Worm (Caenorhabditis elegans) whole organism, L4 larva: ENCODE measurements around the gene ttr-59.

ENCODE experiments used
- F10B5.3 ChIP-seq: sonication (generic microtip); optimal IDR thresholded peaks from 2 replicates; lab custom pipeline; 2016; ENCODE audit warnings: mild to moderate bottlenecking, missing genetic modification characterization, missing compliant biosample characterization
- F37D6.2 ChIP-seq: sonication (generic microtip); optimal IDR thresholded peaks from 2 replicates; lab custom pipeline; 2016; ENCODE audit warnings: mild to moderate bottlenecking, missing genetic modification characterization, missing compliant biosample characterization
- F49E8.2 ChIP-seq: sonication (generic microtip); optimal IDR thresholded peaks from 2 replicates; lab custom pipeline; 2016; ENCODE audit warnings: missing compliant biosample characterization, mild to moderate bottlenecking, missing genetic modification characterization, borderline replicate concordance
- Y105C5A.15 ChIP-seq: fragments of 200-800 bp; sonication (Bioruptor generic); IDR thresholded peaks from 2 replicates; pipeline ENCODE4 v1.3.6; 2022; ENCODE audit warnings: missing genetic modification characterization, missing compliant biosample characterization
- aha-1 ChIP-seq: fragments of 150-350 bp; peaks from one replicate; lab custom pipeline; 2014; ENCODE audit warnings: missing biosample characterization, missing genetic modification characterization
- ceh-20 ChIP-seq: fragments of 200-800 bp; sonication (Bioruptor generic); IDR thresholded peaks from 2 replicates; pipeline ENCODE4 v1.3.6; 2022; ENCODE audit warnings: missing genetic modification reagents, missing genetic modification characterization, missing compliant biosample characterization
- daf-16 ChIP-seq, 3 experiments: sonication (generic microtip); optimal IDR thresholded peaks; 2 replicates each; lab custom pipeline; 2016 to 2017; ENCODE audit warnings: missing genetic modification characterization in 3 of 3, missing genetic modification reagents in 3 of 3, mild to moderate bottlenecking in 2 of 3, missing compliant biosample characterization in 2 of 3, missing biosample characterization in 1 of 3, moderate library complexity in 1 of 3
- dmd-6 ChIP-seq: fragments of 200-800 bp; sonication (Bioruptor generic); IDR thresholded peaks from 2 replicates; pipeline ENCODE4 v1.3.6; 2022; ENCODE audit warnings: missing genetic modification reagents, missing genetic modification characterization, missing compliant biosample characterization
- duxl-1 ChIP-seq: sonication (generic microtip); optimal IDR thresholded peaks from 2 replicates; lab custom pipeline; 2016; ENCODE audit warnings: mild to moderate bottlenecking, missing genetic modification characterization, moderate library complexity, missing compliant biosample characterization; ENCODE audit not compliant: poor library complexity
- dve-1 ChIP-seq: sonication (generic microtip); optimal IDR thresholded peaks from 2 replicates; lab custom pipeline; 2017; ENCODE audit warnings: antibody characterized with exemption, mild to moderate bottlenecking, missing genetic modification characterization, missing compliant biosample characterization; ENCODE audit not compliant: insufficient read depth
- hif-1 ChIP-seq, 2 experiments: sonication (generic microtip); optimal IDR thresholded peaks; 2 replicates each; lab custom pipeline; 2016 to 2017; ENCODE audit warnings: missing compliant biosample characterization in 2 of 2, missing genetic modification characterization in 2 of 2, missing genetic modification reagents in 2 of 2, missing genotype in 2 of 2, mild to moderate bottlenecking in 1 of 2
- hlh-11 ChIP-seq: fragments of 200-800 bp; sonication (Bioruptor generic); optimal IDR thresholded peaks from 2 replicates; lab custom pipeline; 2018; ENCODE audit warnings: mild to moderate bottlenecking, missing genetic modification characterization, missing compliant biosample characterization
- hlh-30 ChIP-seq: sonication (generic microtip); optimal IDR thresholded peaks from 2 replicates; lab custom pipeline; 2017; ENCODE audit warnings: antibody characterized with exemption, mild to moderate bottlenecking, missing genetic modification characterization, missing compliant biosample characterization; ENCODE audit not compliant: insufficient read depth
- hmg-1.1 ChIP-seq: fragments of 200-800 bp; sonication (Bioruptor generic); IDR thresholded peaks from 2 replicates; pipeline ENCODE4 v1.3.6; 2022; ENCODE audit warnings: missing genetic modification reagents, missing genetic modification characterization, missing compliant biosample characterization
- lin-13 ChIP-seq: fragments of 150-350 bp; optimal IDR thresholded peaks from 2 replicates; lab custom pipeline; 2014; ENCODE audit warnings: missing biosample characterization, missing genetic modification reagents, missing genetic modification characterization
- lin-15B ChIP-seq: fragments of 150-350 bp; sonication (generic microtip); optimal IDR thresholded peaks from 3 replicates; lab custom pipeline; 2014; ENCODE audit warnings: missing biosample characterization, missing genetic modification characterization
- lsy-2 ChIP-seq, 2 experiments: fragments of 150-350 bp in 1 of 2; sonication (generic microtip) in 1 of 2; optimal IDR thresholded peaks; 2 replicates each; lab custom pipeline; 2014 to 2017; ENCODE audit warnings: missing biosample characterization in 2 of 2, missing genetic modification characterization in 2 of 2
- madf-9 ChIP-seq: fragments of 200-800 bp; sonication (Bioruptor generic); conservative IDR thresholded peaks from 2 replicates; pipeline ENCODE4 v1.3.6; 2022; ENCODE audit warnings: missing genetic modification reagents, missing genetic modification characterization, missing compliant biosample characterization
- mdl-1 ChIP-seq, 2 experiments: fragments of 150-350 bp in 1 of 2; sonication (generic microtip) in 1 of 2; optimal IDR thresholded peaks; 2 replicates each; lab custom pipeline; 2014 to 2017; ENCODE audit warnings: missing biosample characterization in 2 of 2, missing genetic modification characterization in 2 of 2
- mep-1 ChIP-seq: fragments of 150-350 bp; sonication (generic microtip); optimal IDR thresholded peaks from 3 replicates; lab custom pipeline; 2014; ENCODE audit warnings: missing biosample characterization, missing genetic modification characterization
- mes-2 ChIP-seq: sonication (generic microtip); optimal IDR thresholded peaks from 2 replicates; lab custom pipeline; 2016; ENCODE audit warnings: missing genotype, mild to moderate bottlenecking, missing genetic modification characterization, missing compliant biosample characterization; ENCODE audit not compliant: poor library complexity, severe bottlenecking
- mxl-3 ChIP-seq: fragments of 200-800 bp; sonication (Bioruptor generic); optimal IDR thresholded peaks from 2 replicates; lab custom pipeline; 2018; ENCODE audit warnings: mild to moderate bottlenecking, missing genetic modification characterization, missing compliant biosample characterization
- nhr-10 ChIP-seq: fragments of 150-350 bp; optimal IDR thresholded peaks from 2 replicates; lab custom pipeline; 2014; ENCODE audit warnings: missing biosample characterization, missing genetic modification characterization
- nhr-25 ChIP-seq: sonication (generic microtip); optimal IDR thresholded peaks from 2 replicates; lab custom pipeline; 2017; ENCODE audit warnings: missing genetic modification characterization, mild to moderate bottlenecking, missing compliant biosample characterization, antibody characterized with exemption, moderate library complexity, borderline replicate concordance; ENCODE audit not compliant: insufficient read depth
- nhr-28 ChIP-seq: fragments of 150-350 bp; optimal IDR thresholded peaks from 2 replicates; lab custom pipeline; 2014; ENCODE audit warnings: missing biosample characterization, missing genetic modification characterization
- pha-4 ChIP-seq, 2 experiments: fragments of 150-350 bp in 1 of 2; fragments of 200-800 bp in 1 of 2; sonication (Bioruptor generic) in 1 of 2; IDR thresholded peaks in 1 of 2; optimal IDR thresholded peaks in 1 of 2; 2 replicates each; pipeline versions ENCODE4 v1.3.6 to Lab custom; 2014 to 2022; ENCODE audit warnings: missing genetic modification characterization in 2 of 2, missing genetic modification reagents in 2 of 2, missing biosample characterization in 1 of 2, missing compliant biosample characterization in 1 of 2
- php-3 ChIP-seq: fragments of 200-800 bp; sonication (Bioruptor generic); IDR thresholded peaks from 2 replicates; pipeline ENCODE4 v1.3.6; 2022; ENCODE audit warnings: missing genetic modification reagents, missing genetic modification characterization, missing compliant biosample characterization
- rbr-2 ChIP-seq: sonication (generic microtip); optimal IDR thresholded peaks from 2 replicates; lab custom pipeline; 2016; ENCODE audit warnings: missing genotype, missing genetic modification characterization, missing compliant biosample characterization
- skn-1 ChIP-seq: fragments of 150-350 bp; optimal IDR thresholded peaks from 2 replicates; lab custom pipeline; 2014; ENCODE audit warnings: missing biosample characterization, missing genetic modification characterization
- spr-1 ChIP-seq: sonication (generic microtip); optimal IDR thresholded peaks from 2 replicates; lab custom pipeline; 2016; ENCODE audit warnings: mild to moderate bottlenecking, missing genetic modification characterization, missing compliant biosample characterization
- tag-97 ChIP-seq: fragments of 200-800 bp; sonication (Bioruptor generic); IDR thresholded peaks from 2 replicates; pipeline ENCODE4 v1.3.6; 2022; ENCODE audit warnings: missing genetic modification characterization, missing compliant biosample characterization
- tra-1 ChIP-seq: fragments of 200-800 bp; sonication (Bioruptor generic); IDR thresholded peaks from 2 replicates; pipeline ENCODE4 v1.3.6; 2022; ENCODE audit warnings: missing genetic modification reagents, missing genetic modification characterization, missing compliant biosample characterization
- unc-39 ChIP-seq: sonication (generic microtip); optimal IDR thresholded peaks from 2 replicates; lab custom pipeline; 2017; ENCODE audit warnings: missing biosample characterization, missing genetic modification characterization
- unc-62 ChIP-seq, 3 experiments: fragments of 150-350 bp in 1 of 3; sonication (generic microtip); optimal IDR thresholded peaks in 2 of 3; peaks in 1 of 3; 1 replicate in 1 of 3; 2 replicates in 2 of 3; lab custom pipeline; 2014 to 2017; ENCODE audit warnings: missing biosample characterization in 3 of 3, missing genetic modification characterization in 3 of 3, missing genetic modification reagents in 3 of 3, missing genotype in 1 of 3
- zip-11 ChIP-seq: fragments of 200-800 bp; sonication (Bioruptor generic); IDR thresholded peaks from 2 replicates; pipeline ENCODE4 v1.3.6; 2022; ENCODE audit warnings: missing genetic modification characterization, missing compliant biosample characterization
- zip-2 ChIP-seq: fragments of 150-350 bp; optimal IDR thresholded peaks from 2 replicates; lab custom pipeline; 2014; ENCODE audit warnings: missing biosample characterization, missing genetic modification characterization
- ztf-11 ChIP-seq: fragments of 150-350 bp; optimal IDR thresholded peaks from 2 replicates; lab custom pipeline; 2014; ENCODE audit warnings: missing biosample characterization, missing genetic modification characterization

ttr-59 gene

ce11 chrX:7305520-7306186 lies 24.0 kb upstream of the ttr-59 start, which contains the start of gene sur-5 (continued):
- TF ChIP-seq aha-1 (tag; lab: Kevin White, UChicago) = peak; percentile 62
- no peak for TF ChIP-seq nhr-25 (tag; lab: Kevin White, UChicago)
- TF ChIP-seq zip-2 (tag; lab: Kevin White, UChicago) = no peak
- 0 out of 2 replicates have a peak, but pooled peaks have one; percentile 22 for TF ChIP-seq php-3 (GFP tag; lab: Robert Waterston, UW)

DNA sequence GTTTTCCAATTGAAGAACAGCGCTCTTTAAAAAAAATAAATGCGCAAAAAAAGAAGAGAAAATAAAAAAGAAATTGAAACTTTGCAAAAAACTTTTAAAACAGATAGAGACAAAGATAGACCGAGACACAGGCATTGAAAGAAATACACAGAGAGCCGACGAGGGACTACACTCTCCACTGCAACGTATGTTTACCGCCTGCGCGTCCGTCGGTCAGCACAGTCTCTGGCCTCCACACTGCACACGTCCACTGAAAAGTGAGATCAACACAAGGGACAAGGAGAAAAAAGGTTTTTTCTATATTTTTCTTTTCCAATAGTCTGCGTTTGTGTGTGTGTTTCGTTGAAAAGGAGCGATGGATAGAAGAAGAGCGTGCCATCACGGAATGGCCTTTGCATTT lies 23.2 kb upstream of the ttr-59 start:
- TF ChIP-seq hlh-30 (tag; lab: Kevin White, UChicago) (peak; percentile 53), hif-1 (tag; optimal IDR thresholded peaks at IDR 0.05; lab: Kevin White, UChicago) (peak in 1 of 2 experiments; percentile 20), lin-13 (no peak), duxl-1 (tag; lab: Kevin White, UChicago) (no peak), nhr-25 (tag; lab: Kevin White, UChicago) (peak; percentile 60), daf-16 (GFP tag; optimal IDR thresholded peaks at IDR 0.05; lab: Kevin White, UChicago) (peak in 1 of 2 experiments; percentile 49), daf-16 (tag; optimal IDR thresholded peaks at IDR 0.05; lab: Kevin White, UChicago) (peak; percentile 64), F37D6.2 (no peak), zip-11 (GFP tag; lab: Robert Waterston, UW) (no peak), lsy-2 (tag; optimal IDR thresholded peaks at IDR 0.05; lab: Kevin White, UChicago) (peak; percentile 16 to 65), php-3 (GFP tag; lab: Robert Waterston, UW) (no peak), skn-1 (tag; lab: Kevin White, UChicago) (no peak), hlh-11 (tag; lab: Kevin White, UChicago) (peak; percentile 81), tag-97 (GFP tag; lab: Robert Waterston, UW) (no peak), mdl-1 (tag; optimal IDR thresholded peaks at IDR 0.05; lab: Kevin White, UChicago) (peak; percentile 31 to 60), unc-39 (tag; lab: Kevin White, UChicago) (no peak), tra-1 (peak; percentile 68; the same call in 1 of the 2 replicates), Y105C5A.15 (GFP tag; lab: Robert Waterston, UW) (no peak), lin-15B (tag; lab: Kevin White, UChicago) (no peak), spr-1 (tag; lab: Kevin White, UChicago) (no peak), aha-1 (tag; lab: Kevin White, UChicago) (peak; percentile 60), dmd-6 (GFP tag; lab: Robert Waterston, UW) (peak; percentile 72), ceh-20 (GFP tag; lab: Robert Waterston, UW) (0 out of 2 replicates have a peak, but pooled peaks have one; percentile 50), madf-9 (GFP tag; lab: Robert Waterston, UW) (no peak), pha-4 (GFP tag; IDR thresholded peaks at IDR 0.05; lab: Robert Waterston, UW) (no peak), pha-4 (tag; optimal IDR thresholded peaks at IDR 0.05; lab: Kevin White, UChicago) (peak; percentile 17), mep-1 (tag; lab: Kevin White, UChicago) (peak; percentile 80), nhr-28 (tag; lab: Kevin White, UChicago) (peak; percentile 93), F10B5.3 (no peak), F49E8.2 (no peak), mes-2 (tag; lab: Kevin White, UChicago) (peak; percentile 53), ztf-11 (tag; lab: Kevin White, UChicago) (no peak), mxl-3 (GFP tag; lab: Kevin White, UChicago) (peak; percentile 69), nhr-10 (tag; lab: Kevin White, UChicago) (no peak), rbr-2 (peak; percentile 49), dve-1 (tag; lab: Kevin White, UChicago) (peak; percentile 80), unc-62 (GFP tag; optimal IDR thresholded peaks at IDR 0.05 in 1 of 2; lab: Kevin White, UChicago) (peak in 1 of 2 experiments; percentile 82), unc-62 (tag; optimal IDR thresholded peaks at IDR 0.05; lab: Kevin White, UChicago) (no peak), hmg-1.1 (GFP tag; lab: Robert Waterston, UW) (peak; percentile 66)
